Worm (Caenorhabditis elegans): ENCODE results near the gene C17G10.7.

DNA sequence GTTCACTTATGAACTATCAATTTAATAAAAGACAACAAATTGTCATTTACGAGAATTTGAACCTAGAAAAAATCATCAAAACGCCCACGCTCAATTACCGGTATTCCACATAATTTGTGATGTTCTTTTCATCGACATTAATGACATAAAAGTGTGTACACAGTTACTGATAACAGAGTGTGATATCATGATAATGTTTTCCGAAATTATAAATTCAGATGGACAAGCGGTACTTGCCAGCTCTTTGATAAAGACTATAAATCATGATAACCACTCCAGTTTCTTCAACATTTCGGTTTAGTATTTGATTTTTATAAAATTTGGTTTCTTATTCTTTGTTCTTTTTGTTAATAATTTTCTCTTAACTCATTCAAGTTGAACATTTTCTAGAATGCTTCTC, 21.9 kb downstream of the C17G10.7 start, which contains the start of gene lys-8:
- TF ChIP-seq ztf-11 (tag; optimal IDR thresholded peaks at IDR 0.05) (no peak), ceh-82 (tag; optimal IDR thresholded peaks at IDR 0.05) (no peak), lsy-2 (tag; optimal IDR thresholded peaks at IDR 0.05) (no peak), alr-1 (tag; optimal IDR thresholded peaks at IDR 0.05; ENCODE audit: borderline replicate concordance) (no peak), snpc-4 (tag; optimal IDR thresholded peaks at IDR 0.05) (no peak), nhr-12 (tag; optimal IDR thresholded peaks at IDR 0.05) (no peak)
